Worm (Caenorhabditis elegans): ENCODE results near the gene atln-2.

Gene atln-2

ce11 chrIV:15013083-15013482 is 31.7 kb downstream of the atln-2 start, which contains the start of gene qars-1:
qars-1 (minus strand) TSS chrIV:15013183.
- no peak for TF ChIP-seq zip-8 (tag; optimal IDR thresholded peaks at IDR 0.05)
- TF ChIP-seq bed-3 (GFP tag; optimal IDR thresholded peaks at IDR 0.05), result no peak
- TF ChIP-seq flh-1 (GFP tag; optimal IDR thresholded peaks at IDR 0.05), result no peak
- no peak for TF ChIP-seq nhr-12 (tag; optimal IDR thresholded peaks at IDR 0.05)
- TF ChIP-seq elt-1 (tag; optimal IDR thresholded peaks at IDR 0.05; ENCODE audit: borderline replicate concordance, insufficient read depth), result no peak
- TF ChIP-seq mep-1 (tag; optimal IDR thresholded peaks at IDR 0.05), result no peak

- TF ChIP-seq ces-1 (GFP tag; optimal IDR thresholded peaks at IDR 0.05) (peak; percentile 18), hlh-1 (tag; optimal IDR thresholded peaks at IDR 0.05) (no peak), ham-2 (GFP tag; optimal IDR thresholded peaks at IDR 0.05) (peak; percentile 29)
Measured at ce11 chrIV:15013517-15014085, 32.2 kb downstream of the atln-2 start, which contains the start of gene Y41E3.7. Y41E3.7 (plus strand) TSS chrIV:15014035.

ce11 chrIV:15016984-15017383 is 35.6 kb downstream of the atln-2 start:
- TF ChIP-seq nhr-237 (tag; optimal IDR thresholded peaks at IDR 0.05), result no peak
- TF ChIP-seq ces-1 (GFP tag; optimal IDR thresholded peaks at IDR 0.05), result peak; percentile 98

- TF ChIP-seq ces-1 (GFP tag; optimal IDR thresholded peaks at IDR 0.05) (peak; percentile 61), nhr-28 (tag; optimal IDR thresholded peaks at IDR 0.05) (no peak), mls-2 (tag; optimal IDR thresholded peaks at IDR 0.05) (peak; percentile 43)
Measured at ce11 chrIV:15020958-15021357, 39.5 kb downstream of the atln-2 start.

ce11 chrIV:15024426-15024825 is 43.0 kb downstream of the atln-2 start:
- TF ChIP-seq tbx-8 (GFP tag; optimal IDR thresholded peaks at IDR 0.05) (no peak), mab-5 (tag; optimal IDR thresholded peaks at IDR 0.05) (no peak), sptf-1 (tag; optimal IDR thresholded peaks at IDR 0.05) (no peak), nhr-12 (tag; optimal IDR thresholded peaks at IDR 0.05) (no peak), ceh-83 (GFP tag; optimal IDR thresholded peaks at IDR 0.05) (no peak), sem-2 (GFP tag; optimal IDR thresholded peaks at IDR 0.05) (no peak), lsy-2 (tag; optimal IDR thresholded peaks at IDR 0.05) (no peak), unc-39 (tag; optimal IDR thresholded peaks at IDR 0.05) (no peak), unc-62 (GFP tag; optimal IDR thresholded peaks at IDR 0.05) (no peak), ces-1 (GFP tag; optimal IDR thresholded peaks at IDR 0.05) (no peak), ztf-11 (tag; optimal IDR thresholded peaks at IDR 0.05) (no peak), ham-2 (GFP tag; optimal IDR thresholded peaks at IDR 0.05) (no peak), nhr-2 (tag; optimal IDR thresholded peaks at IDR 0.05) (no peak), ceh-43 (GFP tag; optimal IDR thresholded peaks at IDR 0.05) (no peak), pha-4 (tag; optimal IDR thresholded peaks at IDR 0.05) (no peak), nhr-76 (tag; optimal IDR thresholded peaks at IDR 0.05) (no peak), mls-2 (tag; optimal IDR thresholded peaks at IDR 0.05) (no peak), bed-3 (GFP tag; optimal IDR thresholded peaks at IDR 0.05) (no peak)

- TF ChIP-seq lsy-2 (tag; optimal IDR thresholded peaks at IDR 0.05) (peak; percentile 28), nhr-237 (tag; optimal IDR thresholded peaks at IDR 0.05) (peak; percentile 35), pha-4 (tag; optimal IDR thresholded peaks at IDR 0.05) (peak; percentile 5), elt-3 (tag; optimal IDR thresholded peaks at IDR 0.05) (no peak), mep-1 (tag; optimal IDR thresholded peaks at IDR 0.05) (peak; percentile 60), ces-1 (GFP tag; optimal IDR thresholded peaks at IDR 0.05) (peak; percentile 33), lin-32 (GFP tag; optimal IDR thresholded peaks at IDR 0.05) (no peak), lin-13 (tag; optimal IDR thresholded peaks at IDR 0.05) (peak; percentile 34), nhr-12 (tag; optimal IDR thresholded peaks at IDR 0.05) (no peak), unc-62 (GFP tag; optimal IDR thresholded peaks at IDR 0.05) (no peak), mab-5 (tag; optimal IDR thresholded peaks at IDR 0.05) (peak; percentile 28)
Measured at ce11 chrIV:15025384-15025783, 44.0 kb downstream of the atln-2 start, which contains the start of gene fcd-2. fcd-2 (plus strand) TSS chrIV:15025710.

ce11 chrIV:15027334-15027733 is 45.9 kb downstream of the atln-2 start:
- TF ChIP-seq sptf-1 (tag; optimal IDR thresholded peaks at IDR 0.05) (no peak), tbx-8 (GFP tag; optimal IDR thresholded peaks at IDR 0.05) (no peak), sem-2 (GFP tag; optimal IDR thresholded peaks at IDR 0.05) (no peak), nhr-237 (tag; optimal IDR thresholded peaks at IDR 0.05) (no peak), mls-2 (tag; optimal IDR thresholded peaks at IDR 0.05) (no peak), lsy-2 (tag; optimal IDR thresholded peaks at IDR 0.05) (no peak), unc-62 (GFP tag; optimal IDR thresholded peaks at IDR 0.05) (no peak), nhr-12 (tag; optimal IDR thresholded peaks at IDR 0.05) (no peak), elt-1 (tag; optimal IDR thresholded peaks at IDR 0.05; ENCODE audit: borderline replicate concordance, insufficient read depth) (no peak), bed-3 (GFP tag; optimal IDR thresholded peaks at IDR 0.05) (no peak), unc-120 (tag; optimal IDR thresholded peaks at IDR 0.05; ENCODE audit: poor library complexity, severe bottlenecking) (no peak), ham-2 (GFP tag; optimal IDR thresholded peaks at IDR 0.05) (no peak)

All from whole organism, mixed stage, embryonic.